Worm (Caenorhabditis elegans): ENCODE results near the gene sru-4.

ce11 chrIV:9540342-9540856 is 42.2 kb downstream of the sru-4 start, which contains the start of gene fbl-1:
- no peak for TF ChIP-seq nhr-76 (tag; optimal IDR thresholded peaks at IDR 0.05)
- TF ChIP-seq mls-2 (tag; optimal IDR thresholded peaks at IDR 0.05), result no peak
- no peak for TF ChIP-seq lin-13 (tag; optimal IDR thresholded peaks at IDR 0.05)
- TF ChIP-seq nhr-237 (tag; optimal IDR thresholded peaks at IDR 0.05), result no peak
- no peak for TF ChIP-seq elt-3 (tag; optimal IDR thresholded peaks at IDR 0.05)
- no peak for TF ChIP-seq ceh-39 (tag; optimal IDR thresholded peaks at IDR 0.05)
